Worm (Caenorhabditis elegans): ENCODE measurements around the gene scl-6.

Gene scl-6

DNA sequence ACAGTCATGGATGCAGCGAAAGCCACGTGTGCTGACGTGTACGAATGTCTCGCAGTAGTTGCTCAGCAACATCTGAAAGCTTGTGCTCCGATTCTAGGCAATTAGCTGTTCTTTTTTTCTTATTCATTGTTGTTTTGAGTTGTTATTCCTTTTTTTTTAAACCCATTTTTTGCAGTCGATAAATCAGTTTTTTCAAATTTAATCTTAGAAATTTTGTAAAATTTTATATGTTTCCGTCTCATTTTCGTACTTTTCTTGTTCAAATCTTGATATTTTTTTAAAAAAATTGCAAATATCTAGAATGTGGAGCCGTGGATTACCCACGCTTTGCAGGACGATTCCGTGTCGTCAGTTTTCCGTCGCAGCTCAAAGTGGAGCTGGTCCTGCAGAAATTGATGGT lies 31.9 kb downstream of the scl-6 start, which contains the start of gene fask-1:
Gene fask-1, plus strand, starts transcription at position 301 of the 400 bp plus-strand sequence.
- TF ChIP-seq nhr-25 (tag; optimal IDR thresholded peaks at IDR 0.05) (no peak), egl-5 (tag; optimal IDR thresholded peaks at IDR 0.05) (no peak), mdl-1 (tag; optimal IDR thresholded peaks at IDR 0.05) (no peak), ceh-16 (tag; optimal IDR thresholded peaks at IDR 0.05) (no peak), hmg-11 (tag; optimal IDR thresholded peaks at IDR 0.05) (no peak), nhr-77 (tag; optimal IDR thresholded peaks at IDR 0.05) (no peak), nhr-23 (tag; optimal IDR thresholded peaks at IDR 0.05) (no peak), skn-1 (tag; optimal IDR thresholded peaks at IDR 0.05) (no peak), elt-3 (tag; optimal IDR thresholded peaks at IDR 0.05) (no peak), elt-2 (tag; optimal IDR thresholded peaks at IDR 0.05) (no peak), nhr-12 (tag; optimal IDR thresholded peaks at IDR 0.05) (no peak), elt-1 (tag; optimal IDR thresholded peaks at IDR 0.05) (no peak), nhr-237 (tag; optimal IDR thresholded peaks at IDR 0.05) (no peak), unc-62 (GFP tag; optimal IDR thresholded peaks at IDR 0.05) (no peak), sea-2 (GFP tag; optimal IDR thresholded peaks at IDR 0.05) (no peak), nhr-28 (tag; optimal IDR thresholded peaks at IDR 0.05) (no peak), ztf-4 (tag; optimal IDR thresholded peaks at IDR 0.05) (no peak), ceh-9 (tag; optimal IDR thresholded peaks at IDR 0.05) (no peak)

DNA sequence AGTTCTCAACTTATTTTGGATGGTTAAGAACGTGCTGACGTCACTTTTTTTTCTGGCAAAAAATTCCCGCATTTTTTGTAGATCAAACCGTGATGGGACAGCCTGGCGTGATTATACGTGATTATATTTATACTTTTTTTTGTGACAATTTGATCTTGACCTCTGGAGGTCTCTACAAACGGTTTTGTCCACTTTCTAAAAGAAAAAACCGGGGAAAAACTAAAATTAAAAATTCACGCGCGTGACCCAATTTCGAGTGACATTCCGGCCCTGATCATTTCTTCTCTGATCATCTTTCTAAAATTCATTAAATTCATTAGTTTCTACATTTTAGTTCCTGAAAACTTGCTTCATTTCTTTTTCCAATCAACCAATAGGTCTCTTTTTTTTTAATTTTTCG lies 36.3 kb downstream of the scl-6 start, which contains the start of gene rde-11:
Gene rde-11, plus strand, starts transcription at position 301 of the 400 bp plus-strand sequence.
- TF ChIP-seq egl-27 (tag; optimal IDR thresholded peaks at IDR 0.05) = no peak
- no peak for TF ChIP-seq eor-1 (tag; optimal IDR thresholded peaks at IDR 0.05)
- TF ChIP-seq nhr-11 (tag; optimal IDR thresholded peaks at IDR 0.05) = no peak
- no peak for TF ChIP-seq nhr-67 (tag; optimal IDR thresholded peaks at IDR 0.05)
- TF ChIP-seq nhr-23 (tag; optimal IDR thresholded peaks at IDR 0.05) = no peak
- no peak for TF ChIP-seq lin-39 (tag; optimal IDR thresholded peaks at IDR 0.05)
- TF ChIP-seq nhr-28 (tag; optimal IDR thresholded peaks at IDR 0.05) = no peak

DNA sequence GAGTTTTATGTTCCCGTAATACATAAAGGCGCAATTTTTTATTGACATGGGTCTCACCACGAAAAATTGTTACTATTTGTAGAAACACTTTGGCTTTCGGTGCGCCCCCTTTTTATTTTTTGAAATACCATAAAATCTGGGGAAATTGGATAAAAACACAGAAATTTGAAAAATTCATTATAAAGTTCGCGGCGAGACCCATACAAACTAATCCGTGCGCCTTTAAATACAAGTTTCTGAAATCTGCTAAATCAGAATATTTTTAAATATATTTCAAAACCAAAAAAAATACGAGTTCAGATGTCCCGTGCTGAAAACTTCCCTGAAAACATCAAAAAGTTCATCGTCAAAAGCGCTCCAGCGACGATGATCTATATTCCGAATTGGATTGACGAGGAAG lies 38.8 kb downstream of the scl-6 start, which contains the start of gene B0564.2:
Gene B0564.2, plus strand, starts transcription at position 301 of the 400 bp plus-strand sequence.
- TF ChIP-seq unc-39 (tag; optimal IDR thresholded peaks at IDR 0.05) = no peak
- TF ChIP-seq ztf-11 (tag; optimal IDR thresholded peaks at IDR 0.05) = no peak
- no peak for TF ChIP-seq sea-2 (GFP tag; optimal IDR thresholded peaks at IDR 0.05)
- no peak for TF ChIP-seq lsy-12 (tag; optimal IDR thresholded peaks at IDR 0.05)
- no peak for TF ChIP-seq mdl-1 (tag; optimal IDR thresholded peaks at IDR 0.05)
- TF ChIP-seq ceh-82 (tag; optimal IDR thresholded peaks at IDR 0.05) = no peak
- TF ChIP-seq nhr-77 (tag; optimal IDR thresholded peaks at IDR 0.05) = no peak
- TF ChIP-seq tbx-2 (tag; optimal IDR thresholded peaks at IDR 0.05) = no peak
- no peak for TF ChIP-seq nhr-28 (tag; optimal IDR thresholded peaks at IDR 0.05)
- TF ChIP-seq nhr-67 (tag; optimal IDR thresholded peaks at IDR 0.05) = no peak
- TF ChIP-seq mml-1 (tag; optimal IDR thresholded peaks at IDR 0.05) = no peak
- no peak for TF ChIP-seq ama-1 (optimal IDR thresholded peaks at IDR 0.05)
- no peak for TF ChIP-seq unc-62 (GFP tag; optimal IDR thresholded peaks at IDR 0.05)
- no peak for TF ChIP-seq hmg-11 (tag; optimal IDR thresholded peaks at IDR 0.05)
- TF ChIP-seq egl-27 (tag; optimal IDR thresholded peaks at IDR 0.05) = no peak
- TF ChIP-seq ceh-28 (tag; optimal IDR thresholded peaks at IDR 0.05) = no peak
- no peak for TF ChIP-seq aly-2 (tag; optimal IDR thresholded peaks at IDR 0.05)
- no peak for TF ChIP-seq jun-1 (tag; optimal IDR thresholded peaks at IDR 0.05)
- no peak for TF ChIP-seq fkh-2 (tag; optimal IDR thresholded peaks at IDR 0.05)

DNA sequence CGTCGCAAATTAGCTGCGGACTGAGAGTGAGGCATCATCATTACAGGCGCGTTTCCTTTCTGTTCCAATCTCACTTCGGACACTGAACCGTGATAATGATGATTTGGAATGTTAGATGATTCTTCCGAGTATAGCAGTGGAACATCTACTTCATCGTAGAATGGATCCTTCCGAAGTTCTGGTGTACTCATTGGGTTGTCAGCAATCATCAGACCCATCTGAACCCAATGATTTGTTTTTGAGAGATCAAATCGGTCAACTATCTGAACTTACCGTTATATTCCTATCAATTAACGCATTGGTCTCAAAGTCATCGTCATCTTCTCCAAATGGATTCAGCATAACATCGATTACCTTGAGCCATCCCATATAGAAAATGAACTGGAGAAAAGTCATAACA lies 39.9 kb downstream of the scl-6 start:
- TF ChIP-seq mml-1 (tag; optimal IDR thresholded peaks at IDR 0.05) = no peak
- TF ChIP-seq pha-4 (tag; optimal IDR thresholded peaks at IDR 0.05) = no peak
- TF ChIP-seq nhr-67 (tag; optimal IDR thresholded peaks at IDR 0.05) = no peak
- TF ChIP-seq eor-1 (tag; optimal IDR thresholded peaks at IDR 0.05) = no peak
- no peak for TF ChIP-seq lin-15B (tag; optimal IDR thresholded peaks at IDR 0.05)
- no peak for TF ChIP-seq fos-1 (tag; optimal IDR thresholded peaks at IDR 0.05)
- no peak for TF ChIP-seq lin-39 (tag; optimal IDR thresholded peaks at IDR 0.05)
- no peak for TF ChIP-seq nhr-43 (tag; optimal IDR thresholded peaks at IDR 0.05; ENCODE audit: poor library complexity, severe bottlenecking)
- no peak for TF ChIP-seq nhr-11 (tag; optimal IDR thresholded peaks at IDR 0.05)
- no peak for TF ChIP-seq elt-1 (tag; optimal IDR thresholded peaks at IDR 0.05)
- TF ChIP-seq lsy-12 (tag; optimal IDR thresholded peaks at IDR 0.05) = no peak
- TF ChIP-seq tbx-2 (tag; optimal IDR thresholded peaks at IDR 0.05) = no peak
- TF ChIP-seq ztf-4 (tag; optimal IDR thresholded peaks at IDR 0.05) = no peak
- no peak for TF ChIP-seq zag-1 (tag; optimal IDR thresholded peaks at IDR 0.05)
- TF ChIP-seq aly-2 (tag; optimal IDR thresholded peaks at IDR 0.05) = no peak
- TF ChIP-seq ceh-82 (tag; optimal IDR thresholded peaks at IDR 0.05) = no peak

Measured in whole organism, L3 larva.